Worm (Caenorhabditis elegans): ENCODE results near the gene T05A8.7.

Gene T05A8.7

ce11 chrII:2742251-2742650, at the start of gene T05A8.7:
Gene T05A8.7 (minus strand): TSS chrII:2742351.
- no peak for TF ChIP-seq unc-62 (GFP tag; optimal IDR thresholded peaks at IDR 0.05)

DNA sequence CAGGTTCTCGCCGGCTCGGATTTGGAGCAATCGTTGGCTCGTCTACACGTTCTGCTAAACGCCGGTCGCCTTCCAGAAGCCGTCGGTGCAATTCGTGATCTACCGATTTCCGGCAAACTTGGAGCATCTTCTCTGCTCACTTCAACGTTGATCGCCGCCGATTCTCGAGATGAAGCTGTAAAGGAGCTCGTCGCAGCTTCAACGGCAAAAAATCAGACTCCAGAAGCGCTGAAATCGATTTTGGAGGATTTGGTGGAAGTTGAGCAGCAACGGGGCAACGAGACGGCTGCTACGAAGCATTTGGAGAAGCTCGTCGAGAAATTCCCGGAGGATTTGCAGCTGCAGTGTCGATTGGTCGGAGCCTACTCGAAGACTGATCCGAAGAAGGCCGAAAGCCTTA, 49.5 kb upstream of the T05A8.7 start:
- TF ChIP-seq unc-62 (GFP tag; optimal IDR thresholded peaks at IDR 0.05) = no peak

- TF ChIP-seq unc-62 (GFP tag; optimal IDR thresholded peaks at IDR 0.05) = no peak
Observed at ce11 chrII:2787849-2788248, 45.7 kb upstream of the T05A8.7 start.

- TF ChIP-seq unc-62 (GFP tag; optimal IDR thresholded peaks at IDR 0.05) = no peak
Observed at ce11 chrII:2787031-2787512, 44.9 kb upstream of the T05A8.7 start, which contains the start of the genes F08D12.12 and srpa-72. Gene F08D12.12 (minus strand): TSS chrII:2787081. Gene srpa-72 (plus strand): TSS chrII:2787481.

DNA sequence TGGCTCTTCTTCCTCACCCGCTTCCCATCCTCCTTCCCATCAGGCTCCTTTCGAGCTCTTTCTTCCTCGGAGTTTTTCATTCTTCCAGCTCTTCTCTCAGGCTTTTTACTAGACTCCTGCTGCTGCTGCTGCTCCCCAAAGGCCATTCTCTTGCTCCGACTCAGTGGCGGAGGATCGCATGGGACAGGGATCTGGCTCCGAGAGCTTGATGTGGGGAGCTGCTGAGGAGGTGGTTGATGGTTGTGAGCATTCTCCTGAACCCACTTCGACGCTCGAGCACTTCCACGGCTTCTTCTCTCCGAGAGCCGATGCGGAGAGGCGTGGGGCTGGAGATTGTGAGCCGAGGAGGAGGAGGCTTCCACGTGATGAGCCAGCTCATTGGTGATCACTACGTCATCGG, 43.6 kb upstream of the T05A8.7 start:
- TF ChIP-seq unc-62 (GFP tag; optimal IDR thresholded peaks at IDR 0.05) = no peak

ce11 chrII:2783380-2783779, 41.2 kb upstream of the T05A8.7 start:
- no peak for TF ChIP-seq unc-62 (GFP tag; optimal IDR thresholded peaks at IDR 0.05)

DNA sequence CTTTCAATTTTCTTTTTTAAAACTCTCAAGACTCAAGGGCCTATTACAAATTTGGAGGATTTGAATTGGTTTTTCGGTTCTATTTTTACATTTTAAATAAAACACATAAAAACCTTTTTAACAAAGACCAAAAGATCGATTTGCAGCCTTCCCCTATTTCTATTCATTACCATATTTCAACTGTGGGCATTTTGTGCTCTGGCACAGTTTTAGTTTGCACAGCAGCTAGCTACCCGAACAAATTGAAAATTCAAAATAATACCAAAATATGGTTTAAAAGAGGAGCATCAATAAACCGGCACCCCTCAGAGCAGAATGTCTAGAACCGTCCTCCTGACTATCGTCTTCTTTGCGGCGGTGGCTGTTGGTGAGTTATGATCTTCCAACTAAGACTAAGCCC, 39.2 kb upstream of the T05A8.7 start, which contains the start of gene F08D12.2:
Gene F08D12.2, plus strand, starts transcription at position 301 of the 400 bp plus-strand sequence.
- no peak for TF ChIP-seq unc-62 (GFP tag; optimal IDR thresholded peaks at IDR 0.05)

DNA sequence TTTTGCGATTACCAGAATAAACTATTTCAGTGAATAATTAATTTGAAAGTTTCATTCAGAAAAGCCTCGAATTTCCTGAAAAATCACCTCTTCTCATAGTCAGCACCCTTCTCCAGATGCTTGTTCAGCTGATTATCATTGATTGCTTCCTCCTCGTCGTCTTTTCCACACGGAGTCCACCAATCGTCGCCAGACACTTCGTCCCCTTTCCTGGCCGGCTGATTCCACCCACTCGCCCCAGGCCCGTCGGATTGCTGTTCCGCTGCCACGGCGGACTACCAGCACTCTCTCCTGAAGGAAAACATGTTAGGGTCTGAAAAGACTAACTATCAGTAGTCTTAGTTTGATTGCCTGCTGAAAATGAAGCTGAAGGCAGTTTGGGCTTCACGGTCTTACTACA, 38.7 kb upstream of the T05A8.7 start:
- no peak for TF ChIP-seq unc-62 (GFP tag; optimal IDR thresholded peaks at IDR 0.05)

DNA sequence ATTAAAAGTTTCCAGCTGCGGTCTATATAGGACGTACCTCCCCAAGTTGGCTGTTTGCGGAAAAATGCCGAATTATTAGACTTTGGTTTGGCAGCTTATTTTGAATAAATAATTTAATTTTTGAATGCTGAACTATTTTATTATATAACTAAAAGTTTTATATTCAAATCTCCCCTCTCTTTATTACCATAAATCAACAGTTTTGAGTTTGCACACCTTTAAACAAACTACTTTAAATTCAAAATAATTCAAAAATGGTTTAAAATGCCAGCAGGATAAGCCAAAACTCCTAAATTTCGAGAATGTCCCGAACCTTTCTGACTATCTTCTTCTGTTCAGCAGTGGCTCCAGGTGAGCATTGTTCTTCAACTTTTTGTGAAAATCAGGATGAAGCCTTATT, 37.1 kb upstream of the T05A8.7 start, which contains the start of gene F08D12.3:
Gene F08D12.3, plus strand, starts transcription at position 301 of the 400 bp plus-strand sequence.
- no peak for TF ChIP-seq unc-62 (GFP tag; optimal IDR thresholded peaks at IDR 0.05)

DNA sequence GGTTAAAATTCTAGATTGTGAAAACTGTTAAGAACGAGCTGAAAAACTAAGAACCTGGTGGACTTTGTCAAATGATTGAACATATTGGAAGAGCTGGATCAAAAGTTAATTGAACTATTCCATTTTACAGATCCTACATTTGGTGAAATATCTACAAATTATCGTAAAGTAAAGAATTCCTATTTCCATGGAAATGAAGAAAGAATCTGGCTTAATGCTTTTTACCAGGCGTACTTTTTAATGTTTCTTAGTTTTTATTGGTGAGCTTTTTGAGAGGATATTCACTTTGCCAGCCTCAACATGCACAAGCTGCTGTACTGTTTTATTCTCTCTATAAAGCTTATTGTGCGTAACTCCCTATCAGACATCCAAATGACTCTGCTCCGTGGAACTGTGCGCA, 35.7 kb upstream of the T05A8.7 start, which contains the start of gene F08D12.4:
Gene F08D12.4, plus strand, starts transcription at position 301 of the 400 bp plus-strand sequence.
- TF ChIP-seq unc-62 (GFP tag; optimal IDR thresholded peaks at IDR 0.05) = no peak

ce11 chrII:2774904-2775303, 32.8 kb upstream of the T05A8.7 start, which contains the start of gene fbxb-111:
Gene fbxb-111 (minus strand): TSS chrII:2775004.
- no peak for TF ChIP-seq unc-62 (GFP tag; optimal IDR thresholded peaks at IDR 0.05)

- no peak for TF ChIP-seq unc-62 (GFP tag; optimal IDR thresholded peaks at IDR 0.05)
Observed at ce11 chrII:2773534-2773933, 31.4 kb upstream of the T05A8.7 start, which contains the start of gene sdz-9. Gene sdz-9 (minus strand): TSS chrII:2773634.

DNA sequence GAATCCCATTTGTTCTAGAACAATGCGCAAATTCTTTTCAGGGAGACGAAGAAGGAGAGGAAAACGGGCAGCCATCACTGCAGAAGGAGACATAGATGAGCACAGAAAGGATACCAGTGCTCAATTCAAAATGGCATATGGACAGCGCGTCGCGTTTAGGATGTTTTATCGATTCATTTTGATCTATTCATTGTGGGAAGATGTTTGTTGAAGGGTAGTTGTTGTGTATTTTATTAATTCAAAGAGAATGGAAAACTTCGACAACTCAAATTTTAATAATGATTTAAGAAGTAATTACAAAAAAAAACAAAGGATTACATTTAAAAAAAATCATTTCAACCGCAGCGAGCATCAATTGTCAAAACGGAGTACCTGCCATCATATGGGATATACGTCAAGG, 30.0 kb upstream of the T05A8.7 start, which contains the start of gene sdz-10:
Gene sdz-10, minus strand, starts transcription at position 101 of the 400 bp plus-strand sequence.
- no peak for TF ChIP-seq unc-62 (GFP tag; optimal IDR thresholded peaks at IDR 0.05)

DNA sequence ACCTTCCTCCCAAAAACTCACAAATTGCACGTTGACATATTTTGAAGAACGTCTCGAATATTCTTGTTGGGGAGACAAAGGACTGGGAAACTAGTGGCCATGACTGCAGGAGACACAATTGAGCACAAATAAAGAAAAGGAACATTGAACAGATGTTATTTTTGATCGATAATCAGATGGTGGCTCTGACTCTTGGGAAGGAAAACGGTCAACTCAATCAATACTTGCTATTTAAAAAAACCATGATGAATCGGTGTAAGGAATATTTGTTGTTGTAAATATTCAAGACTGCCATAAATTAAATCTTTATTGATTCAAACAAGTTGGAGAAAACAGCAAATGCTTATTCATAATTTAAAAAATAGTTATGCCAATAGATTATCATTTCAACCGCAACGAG, 28.6 kb upstream of the T05A8.7 start, which contains the start of gene fbxb-105:
Gene fbxb-105, minus strand, starts transcription at position 101 of the 400 bp plus-strand sequence.
- TF ChIP-seq unc-62 (GFP tag; optimal IDR thresholded peaks at IDR 0.05) = no peak

DNA sequence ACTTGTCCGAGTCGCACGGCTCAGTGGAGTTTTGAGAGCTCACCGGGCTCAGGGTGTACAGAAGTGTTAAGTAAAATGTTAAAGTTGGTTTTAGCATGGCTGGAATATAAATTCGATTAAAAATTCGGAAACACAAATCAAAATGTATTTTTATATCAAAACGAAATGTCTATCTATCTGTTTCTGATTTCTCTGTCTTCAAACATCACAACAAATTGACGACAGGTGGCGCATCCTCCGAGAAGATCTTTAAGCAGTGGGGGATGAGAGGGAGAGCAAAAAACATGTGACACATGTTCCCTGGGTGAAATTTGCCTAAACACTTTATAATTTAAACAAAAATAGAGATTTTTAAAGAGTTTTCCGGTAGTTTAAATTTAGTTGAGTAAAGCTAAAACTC, 26.9 kb upstream of the T05A8.7 start, which contains the start of gene F08D12.7:
Gene F08D12.7, minus strand, starts transcription at position 101 of the 400 bp plus-strand sequence.
- no peak for TF ChIP-seq unc-62 (GFP tag; optimal IDR thresholded peaks at IDR 0.05)

DNA sequence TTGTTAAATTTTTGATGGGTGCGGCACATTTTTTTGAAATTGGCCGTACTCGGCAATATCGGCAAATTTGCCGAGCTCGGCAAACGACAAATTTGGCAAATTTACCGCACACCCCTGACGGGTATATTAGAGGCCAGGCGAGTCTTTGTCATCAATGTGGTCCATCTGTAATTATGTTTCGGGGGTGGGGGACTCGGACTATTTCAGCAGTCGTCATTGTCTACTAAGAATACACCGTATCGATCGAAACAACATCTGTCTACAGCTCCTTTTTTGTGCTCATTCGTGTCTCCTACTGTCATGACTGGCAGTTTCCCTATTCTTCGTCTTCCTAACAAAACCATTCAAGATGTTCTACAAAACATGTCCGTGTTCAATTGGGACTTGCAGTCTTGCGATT, 24.2 kb upstream of the T05A8.7 start, which contains the start of gene F08D12.15:
Gene F08D12.15, plus strand, starts transcription at position 301 of the 400 bp plus-strand sequence.
- TF ChIP-seq unc-62 (GFP tag; optimal IDR thresholded peaks at IDR 0.05) = no peak

DNA sequence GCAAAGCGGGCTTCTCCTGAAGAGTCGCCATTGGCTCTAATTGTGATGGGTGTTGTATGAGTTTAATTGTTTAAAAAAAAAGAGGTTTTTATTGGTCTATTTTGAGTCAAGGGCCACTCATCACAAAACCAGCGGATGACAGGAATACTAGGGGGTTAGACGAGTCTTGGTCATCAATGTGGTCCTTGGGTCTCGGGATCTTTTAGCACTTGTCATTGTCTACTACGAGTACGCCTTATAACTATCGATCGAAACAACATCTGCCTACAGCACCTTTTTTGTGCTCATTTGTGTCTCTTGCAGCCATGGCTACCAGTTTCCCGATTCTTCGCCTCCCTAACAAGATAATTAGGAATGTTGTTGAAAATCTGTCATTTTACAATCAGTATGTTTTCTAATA, 22.5 kb upstream of the T05A8.7 start, which contains the start of gene fbxb-108:
Gene fbxb-108, plus strand, starts transcription at position 301 of the 400 bp plus-strand sequence.
- no peak for TF ChIP-seq unc-62 (GFP tag; optimal IDR thresholded peaks at IDR 0.05)

Data from whole organism, dauer.